Worm (Caenorhabditis elegans): ENCODE results near the gene clec-85.

DNA sequence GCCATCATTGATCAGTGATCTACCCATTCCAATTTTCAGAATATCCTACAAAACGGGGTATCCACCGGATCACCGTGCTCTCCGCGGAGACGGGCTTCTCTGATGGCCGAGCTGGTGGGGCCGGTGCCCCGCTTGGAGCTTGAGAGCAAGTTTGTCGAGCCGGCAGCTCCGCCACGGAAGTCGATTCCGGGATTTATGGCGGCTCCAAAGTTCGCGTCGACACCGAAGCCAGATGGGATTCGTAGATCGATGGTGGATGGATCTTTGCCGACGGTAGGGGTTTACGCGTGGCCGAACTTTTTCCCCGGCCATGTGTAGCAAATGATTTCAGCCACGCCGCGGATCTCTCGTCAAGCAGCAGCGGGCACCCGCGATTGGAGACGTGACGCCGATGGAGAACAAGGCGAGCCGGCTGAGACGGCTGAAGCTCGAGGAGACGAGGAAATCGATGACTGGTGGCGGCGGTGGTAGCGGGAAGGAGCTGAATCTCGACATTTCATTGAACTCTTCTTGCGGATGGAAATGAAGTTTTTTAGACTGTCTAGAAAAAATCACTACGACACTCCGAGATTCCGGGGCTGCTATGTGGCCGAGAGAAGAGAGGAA lies 37.9 kb downstream of the clec-85 start:
- TF ChIP-seq ceh-16 (tag; optimal IDR thresholded peaks at IDR 0.05) (no peak), fos-1 (tag; optimal IDR thresholded peaks at IDR 0.05) (no peak), unc-62 (GFP tag; optimal IDR thresholded peaks at IDR 0.05) (no peak), snpc-4 (tag; optimal IDR thresholded peaks at IDR 0.05) (no peak), mdl-1 (tag; optimal IDR thresholded peaks at IDR 0.05) (no peak)

Data from whole organism, L3 larva.